Worm (Caenorhabditis elegans) whole organism, mixed stage, embryonic: Measurements from ENCODE around the gene lys-1.

Experiments
- blmp-1 ChIP-seq: fragments of 150-350 bp; optimal IDR thresholded peaks from 2 replicates; lab custom pipeline; 2014; ENCODE audit warnings: missing biosample characterization, missing genetic modification characterization
- cnd-1 ChIP-seq: fragments of 200-800 bp; sonication (Bioruptor generic); optimal IDR thresholded peaks from 2 replicates; lab custom pipeline; 2018; ENCODE audit warnings: mild to moderate bottlenecking, missing genetic modification characterization, missing compliant biosample characterization
- nhr-12 ChIP-seq: fragments of 150-350 bp; optimal IDR thresholded peaks from 2 replicates; lab custom pipeline; 2014; ENCODE audit warnings: missing biosample characterization, missing genetic modification characterization
- nhr-237 ChIP-seq: fragments of 150-350 bp; optimal IDR thresholded peaks from 2 replicates; lab custom pipeline; 2014; ENCODE audit warnings: missing biosample characterization, missing genetic modification characterization
- unc-62 ChIP-seq: fragments of 150-350 bp; optimal IDR thresholded peaks from 2 replicates; lab custom pipeline; 2014; ENCODE audit warnings: missing biosample characterization, missing genetic modification reagents, missing genetic modification characterization
- ztf-11 ChIP-seq: fragments of 150-350 bp; optimal IDR thresholded peaks from 2 replicates; lab custom pipeline; 2014; ENCODE audit warnings: missing biosample characterization, missing genetic modification characterization

DNA sequence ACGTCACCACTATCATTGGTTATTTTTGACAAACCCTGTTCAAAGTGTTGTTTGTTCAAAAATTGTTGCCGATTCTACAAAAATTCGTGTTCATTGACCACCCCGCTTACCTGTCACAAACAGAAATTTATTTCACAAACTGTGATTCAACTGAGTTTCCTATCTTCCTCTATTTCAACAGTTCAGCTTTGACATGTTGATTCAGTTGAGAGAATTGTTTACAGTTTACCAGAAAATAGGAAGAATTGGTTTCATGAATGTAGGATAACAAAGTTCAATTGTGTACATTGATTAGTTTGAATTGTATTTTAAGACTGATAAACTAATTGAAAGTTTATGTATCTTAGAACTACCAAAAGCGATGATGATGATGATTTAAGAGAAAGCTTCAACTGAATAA, 32.1 kb upstream of the lys-1 start:
- TF ChIP-seq cnd-1 = no peak
- TF ChIP-seq blmp-1 (tag; lab: Kevin White, UChicago) = no peak
- TF ChIP-seq unc-62 (GFP tag; lab: Kevin White, UChicago) = no peak
- no peak for TF ChIP-seq nhr-237 (tag; lab: Kevin White, UChicago)
- no peak for TF ChIP-seq nhr-12
- no peak for TF ChIP-seq ztf-11 (tag; lab: Kevin White, UChicago)
